Worm (Caenorhabditis elegans) whole organism, young adult: ENCODE data around the gene T06E8.8.

ENCODE experiments used
- B0035.1 ChIP-seq: sonication (generic microtip); optimal IDR thresholded peaks from 2 replicates; lab custom pipeline; 2016; ENCODE audit warnings: missing genetic modification characterization, mild to moderate bottlenecking, missing compliant biosample characterization, missing genotype, missing genetic modification reagents
- B0261.1 ChIP-seq: sonication (generic microtip); optimal IDR thresholded peaks from 2 replicates; lab custom pipeline; 2016; ENCODE audit warnings: mild to moderate bottlenecking, missing genetic modification characterization, moderate library complexity, missing compliant biosample characterization
- C17E4.6 ChIP-seq: fragments of 200-800 bp; sonication (Bioruptor generic); IDR thresholded peaks from 2 replicates; pipeline ENCODE4 v1.3.6; 2022; ENCODE audit warnings: missing genetic modification reagents, missing genetic modification characterization, missing compliant biosample characterization
- D2030.7 ChIP-seq: fragments of 200-800 bp; sonication (Bioruptor generic); IDR thresholded peaks from 2 replicates; pipeline ENCODE4 v1.3.6; 2022; ENCODE audit warnings: missing genetic modification reagents, missing genetic modification characterization, missing compliant biosample characterization
- F52B5.7 ChIP-seq: sonication (generic microtip); optimal IDR thresholded peaks from 2 replicates; lab custom pipeline; 2016; ENCODE audit warnings: mild to moderate bottlenecking, missing genetic modification characterization, missing compliant biosample characterization
- F57C9.4 ChIP-seq: sonication (generic microtip); optimal IDR thresholded peaks from 2 replicates; lab custom pipeline; 2017; ENCODE audit warnings: mild to moderate bottlenecking, missing genetic modification characterization, missing compliant biosample characterization
- T26A5.8 ChIP-seq: sonication (generic microtip); optimal IDR thresholded peaks from 2 replicates; lab custom pipeline; 2016; ENCODE audit warnings: missing genetic modification characterization, missing compliant biosample characterization
- Y53G8AR.9 ChIP-seq: fragments of 200-800 bp; sonication (Bioruptor generic); conservative IDR thresholded peaks from 2 replicates; pipeline ENCODE4 v1.3.6; 2022; ENCODE audit warnings: missing genetic modification reagents, missing genetic modification characterization, missing compliant biosample characterization
- Y95B8A.8 ChIP-seq: fragments of 200-800 bp; sonication (Bioruptor generic); IDR thresholded peaks from 2 replicates; pipeline ENCODE4 v1.3.6; 2022; ENCODE audit warnings: missing genetic modification reagents, missing genetic modification characterization, missing compliant biosample characterization
- akir-1 ChIP-seq: fragments of 200-800 bp; sonication (Bioruptor generic); optimal IDR thresholded peaks from 2 replicates; lab custom pipeline; 2018; ENCODE audit warnings: mild to moderate bottlenecking, missing genetic modification characterization, moderate library complexity, missing compliant biosample characterization
- athp-1 ChIP-seq: sonication (generic microtip); optimal IDR thresholded peaks from 2 replicates; lab custom pipeline; 2017; ENCODE audit warnings: mild to moderate bottlenecking, missing genetic modification characterization, missing compliant biosample characterization
- bed-1 ChIP-seq: fragments of 200-800 bp; sonication (Bioruptor generic); IDR thresholded peaks from 2 replicates; pipeline ENCODE4 v1.3.6; 2022; ENCODE audit warnings: missing genetic modification reagents, missing genetic modification characterization, missing compliant biosample characterization
- cebp-1 ChIP-seq, 2 experiments: fragments of 200-800 bp in 1 of 2; sonication (Bioruptor generic) in 1 of 2; sonication (generic microtip) in 1 of 2; IDR thresholded peaks in 1 of 2; optimal IDR thresholded peaks in 1 of 2; 2 replicates each; pipeline versions ENCODE4 v1.3.6 to Lab custom; 2017 to 2022; ENCODE audit warnings: missing compliant biosample characterization in 2 of 2, missing genetic modification characterization in 2 of 2, mild to moderate bottlenecking in 1 of 2, missing genetic modification reagents in 1 of 2, moderate library complexity in 1 of 2
- ceh-27 ChIP-seq: fragments of 200-800 bp; sonication (Bioruptor generic); optimal IDR thresholded peaks from 2 replicates; lab custom pipeline; 2018; ENCODE audit warnings: mild to moderate bottlenecking, missing genetic modification characterization, moderate library complexity, missing compliant biosample characterization
- ceh-58 ChIP-seq: fragments of 200-800 bp; sonication (Bioruptor generic); IDR thresholded peaks from 2 replicates; pipeline ENCODE4 v1.3.6; 2022; ENCODE audit warnings: missing genetic modification characterization, missing compliant biosample characterization
- chd-7 ChIP-seq: sonication (generic microtip); optimal IDR thresholded peaks from 2 replicates; lab custom pipeline; 2016; ENCODE audit warnings: mild to moderate bottlenecking, missing genetic modification characterization, moderate library complexity, missing compliant biosample characterization
- dpl-1 ChIP-seq: fragments of 150-350 bp; optimal IDR thresholded peaks from 2 replicates; lab custom pipeline; 2014; ENCODE audit warnings: missing biosample characterization, missing genetic modification reagents, missing genetic modification characterization
- efl-1 ChIP-seq: fragments of 150-350 bp; optimal IDR thresholded peaks from 2 replicates; lab custom pipeline; 2014; ENCODE audit warnings: missing biosample characterization, missing genetic modification reagents, missing genetic modification characterization
- egl-18 ChIP-seq: fragments of 200-800 bp; sonication (Bioruptor generic); IDR thresholded peaks from 2 replicates; pipeline ENCODE4 v1.3.6; 2022; ENCODE audit warnings: missing genetic modification reagents, missing genetic modification characterization, missing compliant biosample characterization
- egrh-3 ChIP-seq: fragments of 200-800 bp; sonication (Bioruptor generic); IDR thresholded peaks from 2 replicates; pipeline ENCODE4 v1.3.6; 2022; ENCODE audit warnings: missing genetic modification reagents, missing genetic modification characterization, missing compliant biosample characterization
- gei-17 ChIP-seq: fragments of 200-800 bp; sonication (Bioruptor generic); optimal IDR thresholded peaks from 2 replicates; lab custom pipeline; 2018; ENCODE audit warnings: mild to moderate bottlenecking, missing genetic modification characterization, missing compliant biosample characterization
- lag-1 ChIP-seq: fragments of 200-800 bp; sonication (Bioruptor generic); IDR thresholded peaks from 2 replicates; pipeline ENCODE4 v1.3.6; 2022; ENCODE audit warnings: missing genetic modification reagents, missing genetic modification characterization, missing compliant biosample characterization
- let-526 ChIP-seq: fragments of 200-800 bp; sonication (Bioruptor generic); IDR thresholded peaks from 2 replicates; pipeline ENCODE4 v1.3.6; 2022; ENCODE audit warnings: missing genetic modification reagents, missing genetic modification characterization, missing compliant biosample characterization
- let-607 ChIP-seq, 2 experiments: fragments of 200-800 bp in 1 of 2; sonication (Bioruptor generic) in 1 of 2; sonication (generic microtip) in 1 of 2; optimal IDR thresholded peaks; 2 replicates each; lab custom pipeline; 2016 to 2018; ENCODE audit warnings: mild to moderate bottlenecking in 2 of 2, missing compliant biosample characterization in 2 of 2, missing genetic modification characterization in 2 of 2, moderate library complexity in 2 of 2, missing genotype in 1 of 2
- lir-1 ChIP-seq: fragments of 200-800 bp; sonication (Bioruptor generic); conservative IDR thresholded peaks from 2 replicates; pipeline ENCODE4 v1.3.6; 2022; ENCODE audit warnings: missing genetic modification reagents, missing genetic modification characterization, missing compliant biosample characterization
- madf-6 ChIP-seq: fragments of 200-800 bp; sonication (Bioruptor generic); IDR thresholded peaks from 2 replicates; pipeline ENCODE4 v1.3.6; 2022; ENCODE audit warnings: missing genetic modification reagents, missing genetic modification characterization, missing compliant biosample characterization
- mel-28 ChIP-seq: sonication (generic microtip); optimal IDR thresholded peaks from 2 replicates; lab custom pipeline; 2016; ENCODE audit warnings: borderline replicate concordance, mild to moderate bottlenecking, missing genetic modification characterization, missing compliant biosample characterization
- mxl-1 ChIP-seq: sonication (generic microtip); optimal IDR thresholded peaks from 2 replicates; lab custom pipeline; 2016; ENCODE audit warnings: missing genetic modification characterization, missing compliant biosample characterization
- nhr-179 ChIP-seq: sonication (generic microtip); optimal IDR thresholded peaks from 2 replicates; lab custom pipeline; 2016; ENCODE audit warnings: mild to moderate bottlenecking, missing genetic modification characterization, missing compliant biosample characterization
- pbrm-1 ChIP-seq: fragments of 200-800 bp; sonication (Bioruptor generic); IDR thresholded peaks from 2 replicates; pipeline ENCODE4 v1.3.6; 2022; ENCODE audit warnings: missing genetic modification reagents, missing genetic modification characterization, missing compliant biosample characterization
- snpc-1.1 ChIP-seq: sonication (generic microtip); optimal IDR thresholded peaks from 2 replicates; lab custom pipeline; 2017; ENCODE audit warnings: missing genetic modification characterization, mild to moderate bottlenecking, missing compliant biosample characterization, antibody characterized with exemption, moderate library complexity, missing genotype, missing genetic modification reagents; ENCODE audit not compliant: insufficient read depth
- snpc-3.4 ChIP-seq: sonication (generic microtip); optimal IDR thresholded peaks from 2 replicates; lab custom pipeline; 2017; ENCODE audit warnings: missing genetic modification characterization, mild to moderate bottlenecking, missing compliant biosample characterization, antibody characterized with exemption, moderate library complexity, missing genotype, missing genetic modification reagents
- tbp1 ChIP-seq: fragments of 200-800 bp; sonication (Bioruptor generic); optimal IDR thresholded peaks from 2 replicates; lab custom pipeline; 2018; ENCODE audit warnings: mild to moderate bottlenecking, missing genetic modification characterization, missing compliant biosample characterization
- zim-3 ChIP-seq: sonication (generic microtip); optimal IDR thresholded peaks from 2 replicates; lab custom pipeline; 2017; ENCODE audit warnings: mild to moderate bottlenecking, missing genetic modification characterization, moderate library complexity, missing compliant biosample characterization
- ztf-28 ChIP-seq: fragments of 200-800 bp; sonication (Bioruptor generic); IDR thresholded peaks from 2 replicates; pipeline ENCODE4 v1.3.6; 2022; ENCODE audit warnings: missing genetic modification reagents, missing genetic modification characterization, missing compliant biosample characterization

The T06E8.8 gene

DNA sequence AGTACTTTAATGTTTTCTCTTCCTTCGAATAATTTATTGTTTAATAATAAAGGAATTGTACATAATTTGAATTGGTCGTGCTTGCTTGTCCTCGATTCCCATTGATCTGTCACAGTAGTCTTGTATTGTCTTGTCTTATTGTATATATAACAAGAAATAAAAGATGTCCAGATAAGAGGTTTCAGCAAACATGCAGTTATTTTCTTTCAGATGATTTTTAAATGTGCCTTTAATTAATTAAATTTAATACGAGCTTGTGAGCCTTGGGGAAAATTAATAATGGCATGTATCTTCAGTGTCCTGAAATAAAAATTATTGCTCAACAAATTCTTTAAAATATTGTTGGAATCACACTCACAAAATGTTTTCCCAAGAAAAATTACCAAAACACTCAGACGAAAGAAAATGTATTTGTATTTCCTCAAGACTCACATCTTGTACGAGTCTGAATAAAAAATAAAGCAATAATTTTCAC, 20.4 kb upstream of the T06E8.8 start (continued):
- TF ChIP-seq efl-1 (GFP tag; lab: Kevin White, UChicago) (no peak), D2030.7 (GFP tag; lab: Robert Waterston, UW) (peak; percentile 93), nhr-179 (no peak), mxl-1 (no peak), madf-6 (GFP tag; lab: Robert Waterston, UW) (no peak), F57C9.4 (tag; lab: Kevin White, UChicago) (no peak), Y95B8A.8 (GFP tag; lab: Robert Waterston, UW) (peak; percentile 97), C17E4.6 (GFP tag; lab: Robert Waterston, UW) (peak; percentile 61; the same call in 1 of the 2 replicates), ceh-58 (no peak), T26A5.8 (tag; lab: Kevin White, UChicago) (no peak), B0035.1 (tag; lab: Kevin White, UChicago) (no peak), let-607 (tag; optimal IDR thresholded peaks at IDR 0.05; lab: Kevin White, UChicago) (no peak), zim-3 (tag; lab: Kevin White, UChicago) (no peak), egl-18 (GFP tag; lab: Robert Waterston, UW) (no peak), lag-1 (GFP tag; lab: Robert Waterston, UW) (no peak), ceh-27 (no peak), athp-1 (tag; lab: Kevin White, UChicago) (no peak), B0261.1 (tag; lab: Kevin White, UChicago) (no peak), pbrm-1 (GFP tag; lab: Robert Waterston, UW) (0 out of 2 replicates have a peak, but pooled peaks have one; percentile 17), ztf-28 (no peak), tbp1 (GFP tag; lab: Kevin White, UChicago) (peak; percentile 55), akir-1 (GFP tag; lab: Kevin White, UChicago) (no peak), Y53G8AR.9 (no peak), cebp-1 (GFP tag; IDR thresholded peaks at IDR 0.05; lab: Robert Waterston, UW) (no peak), cebp-1 (tag; optimal IDR thresholded peaks at IDR 0.05; lab: Kevin White, UChicago) (peak; percentile 3), let-526 (GFP tag; lab: Robert Waterston, UW) (no peak), gei-17 (GFP tag; lab: Kevin White, UChicago) (no peak), lir-1 (GFP tag; lab: Robert Waterston, UW) (no peak), dpl-1 (no peak), chd-7 (tag; lab: Kevin White, UChicago) (no peak), mel-28 (tag; lab: Kevin White, UChicago) (no peak), snpc-1.1 (tag; lab: Kevin White, UChicago) (peak; percentile 78), bed-1 (GFP tag; lab: Robert Waterston, UW) (no peak)

DNA sequence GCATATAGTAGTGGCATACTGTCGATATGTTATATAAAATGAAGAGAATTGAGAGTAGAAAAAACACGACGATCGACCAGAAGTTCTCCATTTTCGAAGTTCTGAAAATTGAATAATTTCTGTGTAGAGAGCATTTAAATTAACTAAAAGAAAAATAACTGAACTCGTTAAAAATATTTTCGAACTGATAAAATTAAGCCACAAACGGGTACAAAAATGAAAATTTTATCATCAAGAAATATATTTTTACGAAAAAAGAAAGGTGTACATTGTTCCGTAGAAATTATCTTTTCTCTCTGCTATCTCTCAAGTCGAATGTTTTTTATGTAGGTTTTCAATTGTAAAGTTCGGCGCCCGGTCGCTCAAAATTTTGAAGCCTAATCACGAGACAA, 12.6 kb upstream of the T06E8.8 start, which contains the start of gene acl-2:
Gene acl-2 (minus strand): TSS at position 101 of the 392 bp plus-strand sequence.
- TF ChIP-seq snpc-3.4 (tag; lab: Kevin White, UChicago), result no peak
- TF ChIP-seq F52B5.7, result no peak
- no peak for TF ChIP-seq egrh-3
